Fruit fly (Drosophila melanogaster) whole organism, embryonic: Measurements from ENCODE around the gene sit.
A peak's percentile ranks its signal among the peaks of the same experiment; 100 is the strongest.

Source experiments
- Atf6 ChIP-seq: fragments of 200-800 bp; sonication (Bioruptor generic); IDR thresholded peaks from 2 replicates; pipeline ENCODE4 v1.3.6; 2022; ENCODE audit warnings: missing biosample characterization, missing genetic modification characterization
- Blimp-1 ChIP-seq: fragments of 200-800 bp; sonication (Bioruptor generic); optimal IDR thresholded peaks from 3 replicates; lab custom pipeline; 2018; ENCODE audit warnings: missing biosample characterization, missing genetic modification characterization, mild to moderate bottlenecking, moderate library complexity, missing genetic modification reagents
- BtbVII ChIP-seq: fragments of 200-800 bp; sonication (Bioruptor generic); optimal IDR thresholded peaks from 3 replicates; lab custom pipeline; 2017; ENCODE audit warnings: missing biosample characterization, mild to moderate bottlenecking, missing genetic modification characterization
- CG10366 ChIP-seq: fragments of 200-800 bp; sonication (Bioruptor generic); IDR thresholded peaks from 2 replicates; pipeline ENCODE4 v1.3.6; 2022; ENCODE audit warnings: missing biosample characterization, missing genetic modification characterization
- CG12236 ChIP-seq: fragments of 200-800 bp; sonication (Bioruptor generic); optimal IDR thresholded peaks from 2 replicates; lab custom pipeline; 2016; ENCODE audit warnings: missing biosample characterization, missing genetic modification characterization
- CG12769 ChIP-seq: fragments of 200-800 bp; sonication (Bioruptor generic); optimal IDR thresholded peaks from 2 replicates; lab custom pipeline; 2019; ENCODE audit warnings: missing biosample characterization, mild to moderate bottlenecking, missing genetic modification characterization, moderate library complexity
- CG13296 ChIP-seq: fragments of 200-800 bp; sonication (Bioruptor generic); optimal IDR thresholded peaks from 3 replicates; lab custom pipeline; 2018; ENCODE audit warnings: missing biosample characterization, mild to moderate bottlenecking, missing genetic modification characterization
- CG13624 ChIP-seq: fragments of 200-800 bp; sonication (Bioruptor generic); optimal IDR thresholded peaks from 2 replicates; lab custom pipeline; 2016; ENCODE audit warnings: missing biosample characterization, missing genetic modification characterization
- CG13775 ChIP-seq: fragments of 200-800 bp; sonication (Bioruptor generic); optimal IDR thresholded peaks from 3 replicates; lab custom pipeline; 2017; ENCODE audit warnings: missing biosample characterization, mild to moderate bottlenecking, missing genetic modification characterization
- CG15479 ChIP-seq: fragments of 200-800 bp; sonication (Bioruptor generic); optimal IDR thresholded peaks from 3 replicates; lab custom pipeline; 2019; ENCODE audit warnings: missing biosample characterization, mild to moderate bottlenecking, missing genetic modification characterization, moderate library complexity
- CG1602 ChIP-seq: fragments of 200-800 bp; sonication (Bioruptor generic); optimal IDR thresholded peaks from 3 replicates; lab custom pipeline; 2016; ENCODE audit warnings: missing biosample characterization, missing genetic modification characterization
- CG16863 ChIP-seq: fragments of 200-800 bp; sonication (Bioruptor generic); optimal IDR thresholded peaks from 3 replicates; lab custom pipeline; 2016; ENCODE audit warnings: missing biosample characterization, missing genetic modification characterization
- CG17385 ChIP-seq: fragments of 200-800 bp; sonication (Bioruptor generic); optimal IDR thresholded peaks from 3 replicates; lab custom pipeline; 2018; ENCODE audit warnings: missing biosample characterization, mild to moderate bottlenecking, missing genetic modification characterization
- CG1792 ChIP-seq: fragments of 200-800 bp; sonication (Bioruptor generic); optimal IDR thresholded peaks from 2 replicates; lab custom pipeline; 2016; ENCODE audit warnings: missing biosample characterization, missing genetic modification characterization
- CG18011 ChIP-seq: fragments of 200-800 bp; sonication (Bioruptor generic); optimal IDR thresholded peaks from 2 replicates; lab custom pipeline; 2017; ENCODE audit warnings: missing biosample characterization, missing genetic modification characterization, mild to moderate bottlenecking, moderate library complexity, missing genotype
- CG2678 ChIP-seq: fragments of 200-800 bp; sonication (Bioruptor generic); optimal IDR thresholded peaks from 3 replicates; lab custom pipeline; 2019; ENCODE audit warnings: missing biosample characterization, mild to moderate bottlenecking, missing genetic modification characterization, moderate library complexity
- CG3065 ChIP-seq: fragments of 200-800 bp; sonication (Bioruptor generic); optimal IDR thresholded peaks from 2 replicates; lab custom pipeline; 2016; ENCODE audit warnings: missing biosample characterization, missing genetic modification characterization
- CG34376 ChIP-seq: fragments of 200-800 bp; sonication (Bioruptor generic); optimal IDR thresholded peaks from 2 replicates; lab custom pipeline; 2018; ENCODE audit warnings: missing biosample characterization, mild to moderate bottlenecking, missing genetic modification characterization
- CG43689 ChIP-seq: fragments of 200-800 bp; sonication (Bioruptor generic); IDR thresholded peaks from 2 replicates; pipeline ENCODE4 v1.3.6; 2022; ENCODE audit warnings: missing biosample characterization, missing genetic modification characterization
- CG4617 ChIP-seq: fragments of 200-800 bp; sonication (Bioruptor generic); optimal IDR thresholded peaks from 3 replicates; lab custom pipeline; 2016; ENCODE audit warnings: missing biosample characterization, missing genetic modification characterization, borderline replicate concordance
- CG4707 ChIP-seq: fragments of 200-800 bp; sonication (Bioruptor generic); optimal IDR thresholded peaks from 2 replicates; lab custom pipeline; 2018; ENCODE audit warnings: missing biosample characterization, mild to moderate bottlenecking, missing genetic modification characterization, moderate library complexity
- CG6689 ChIP-seq: fragments of 200-800 bp; sonication (Bioruptor generic); IDR thresholded peaks from 2 replicates; pipeline ENCODE4 v1.3.6; 2022; ENCODE audit warnings: missing biosample characterization, missing genetic modification characterization
- CG7372 ChIP-seq: fragments of 200-800 bp; sonication (Bioruptor generic); IDR thresholded peaks from 2 replicates; pipeline ENCODE4 v1.3.6; 2022; ENCODE audit warnings: missing biosample characterization, missing genetic modification characterization
- CG7556 ChIP-seq: fragments of 200-800 bp; sonication (Bioruptor generic); optimal IDR thresholded peaks from 2 replicates; lab custom pipeline; 2017; ENCODE audit warnings: missing biosample characterization, mild to moderate bottlenecking, missing genetic modification characterization
- CG8944 ChIP-seq: fragments of 200-800 bp; sonication (Bioruptor generic); optimal IDR thresholded peaks from 3 replicates; lab custom pipeline; 2016; ENCODE audit warnings: missing biosample characterization, missing genetic modification characterization
- CG9727 ChIP-seq: fragments of 200-800 bp; sonication (Bioruptor generic); optimal IDR thresholded peaks from 3 replicates; lab custom pipeline; 2017; ENCODE audit warnings: missing biosample characterization, mild to moderate bottlenecking, missing genetic modification characterization
- CG9876 ChIP-seq: fragments of 200-800 bp; sonication (Bioruptor generic); optimal IDR thresholded peaks from 2 replicates; lab custom pipeline; 2016; ENCODE audit warnings: missing biosample characterization, missing genetic modification characterization
- CG9932 ChIP-seq: fragments of 200-800 bp; sonication (Bioruptor generic); IDR thresholded peaks from 2 replicates; pipeline ENCODE4 v1.3.6; 2022; ENCODE audit warnings: missing biosample characterization, missing genetic modification characterization
- D ChIP-seq, 2 experiments: fragments of 200-800 bp in 1 of 2; fragments of >200 bp in 1 of 2; sonication (Bioruptor generic) in 1 of 2; optimal IDR thresholded peaks; 2 replicates in 1 of 2; 3 replicates in 1 of 2; lab custom pipeline; 2017; ENCODE audit warnings: mild to moderate bottlenecking in 1 of 2, missing biosample characterization in 1 of 2, missing genetic modification characterization in 1 of 2, missing genetic modification reagents in 1 of 2
- MBD-R2 ChIP-seq: fragments of 200-800 bp; sonication (Bioruptor generic); IDR thresholded peaks from 2 replicates; pipeline ENCODE4 v1.3.6; 2022; ENCODE audit warnings: missing biosample characterization, missing genetic modification characterization
- Med ChIP-seq: fragments of 200-800 bp; sonication (Bioruptor generic); peaks from one replicate; lab custom pipeline; 2016; ENCODE audit warnings: missing biosample characterization, missing genetic modification characterization, mild to moderate bottlenecking, inconsistent platforms, moderate library complexity
- Nf-YA ChIP-seq: fragments of 200-800 bp; sonication (Bioruptor generic); IDR thresholded peaks from 2 replicates; pipeline ENCODE4 v1.3.6; 2022; ENCODE audit warnings: missing biosample characterization, missing genetic modification characterization
- PHDP ChIP-seq: fragments of 200-800 bp; sonication (Bioruptor generic); optimal IDR thresholded peaks from 3 replicates; lab custom pipeline; 2018; ENCODE audit warnings: missing biosample characterization, mild to moderate bottlenecking, missing genetic modification characterization, moderate library complexity
- Side ChIP-seq: fragments of 200-800 bp; sonication (Bioruptor generic); optimal IDR thresholded peaks from 2 replicates; lab custom pipeline; 2016; ENCODE audit warnings: missing biosample characterization, missing genetic modification characterization
- Sox100B ChIP-seq: fragments of 200-800 bp; sonication (Bioruptor generic); optimal IDR thresholded peaks from 3 replicates; lab custom pipeline; 2018; ENCODE audit warnings: missing biosample characterization, mild to moderate bottlenecking, missing genetic modification characterization
- Xbp1 ChIP-seq: fragments of 200-800 bp; sonication (Bioruptor generic); optimal IDR thresholded peaks from 3 replicates; lab custom pipeline; 2016; ENCODE audit warnings: missing biosample characterization, mild to moderate bottlenecking, missing genetic modification characterization
- Xrp1 ChIP-seq: fragments of 200-800 bp; sonication (Bioruptor generic); IDR thresholded peaks from 2 replicates; pipeline ENCODE4 v1.3.6; 2022; ENCODE audit warnings: missing biosample characterization, missing genetic modification characterization
- aop ChIP-seq: fragments of 200-800 bp; sonication (Bioruptor generic); IDR thresholded peaks from 2 replicates; pipeline ENCODE4 v1.3.6; 2022; ENCODE audit warnings: missing biosample characterization, missing genetic modification characterization
- ara ChIP-seq: fragments of 200-800 bp; sonication (Bioruptor generic); IDR thresholded peaks from 2 replicates; pipeline ENCODE4 v1.3.6; 2022; ENCODE audit warnings: missing biosample characterization, missing genetic modification characterization
- crol ChIP-seq: fragments of 200-800 bp; sonication (Bioruptor generic); IDR thresholded peaks from 2 replicates; pipeline ENCODE4 v1.3.6; 2022; ENCODE audit warnings: missing biosample characterization, missing genetic modification characterization
- cwo ChIP-seq: fragments of 200-800 bp; sonication (Bioruptor generic); optimal IDR thresholded peaks from 3 replicates; lab custom pipeline; 2017; ENCODE audit warnings: missing biosample characterization, missing genetic modification characterization, mild to moderate bottlenecking, moderate library complexity, missing genetic modification reagents
- fd64A ChIP-seq: fragments of 200-800 bp; sonication (Bioruptor generic); optimal IDR thresholded peaks from 3 replicates; lab custom pipeline; 2018; ENCODE audit warnings: missing biosample characterization, mild to moderate bottlenecking, missing genetic modification characterization
- gcm2 ChIP-seq: fragments of 200-800 bp; sonication (Bioruptor generic); optimal IDR thresholded peaks from 2 replicates; lab custom pipeline; 2016; ENCODE audit warnings: missing biosample characterization, missing genetic modification characterization
- ken ChIP-seq: fragments of 200-800 bp; sonication (Bioruptor generic); IDR thresholded peaks from 3 replicates; pipeline ENCODE4 v1.3.6; 2022; ENCODE audit warnings: missing biosample characterization, missing genetic modification characterization
- kni ChIP-seq: fragments of 200-800 bp; sonication (Bioruptor generic); optimal IDR thresholded peaks from 3 replicates; lab custom pipeline; 2017; ENCODE audit warnings: mild to moderate bottlenecking, missing biosample characterization, missing genetic modification reagents, missing genetic modification characterization
- mld ChIP-seq: fragments of 200-800 bp; sonication (Bioruptor generic); IDR thresholded peaks from 3 replicates; pipeline ENCODE4 v1.3.6; 2022; ENCODE audit warnings: missing biosample characterization, missing genetic modification characterization; ENCODE audit not compliant: partially characterized antibody
- p53 ChIP-seq: fragments of 200-800 bp; sonication (Bioruptor generic); optimal IDR thresholded peaks from 2 replicates; lab custom pipeline; 2016; ENCODE audit warnings: missing biosample characterization, missing genetic modification characterization
- peb ChIP-seq: fragments of 200-800 bp; sonication (Bioruptor generic); IDR thresholded peaks from 2 replicates; pipeline ENCODE4 v1.3.6; 2022; ENCODE audit warnings: missing biosample characterization, missing genetic modification characterization
- schlank ChIP-seq: fragments of 200-800 bp; sonication (Bioruptor generic); optimal IDR thresholded peaks from 2 replicates; lab custom pipeline; 2018; ENCODE audit warnings: missing biosample characterization, mild to moderate bottlenecking, missing genetic modification characterization
- seq ChIP-seq: fragments of 200-800 bp; sonication (Bioruptor generic); IDR thresholded peaks from 2 replicates; pipeline ENCODE4 v1.3.6; 2022; ENCODE audit warnings: missing biosample characterization, missing genetic modification characterization
- slp2 ChIP-seq: fragments of 200-800 bp; sonication (Bioruptor generic); optimal IDR thresholded peaks from 2 replicates; lab custom pipeline; 2016; ENCODE audit warnings: missing biosample characterization, missing genetic modification characterization
- stwl ChIP-seq: fragments of 200-800 bp; sonication (Bioruptor generic); optimal IDR thresholded peaks from 3 replicates; lab custom pipeline; 2018; ENCODE audit warnings: missing biosample characterization, mild to moderate bottlenecking, missing genetic modification characterization, moderate library complexity

Gene sit

DNA sequence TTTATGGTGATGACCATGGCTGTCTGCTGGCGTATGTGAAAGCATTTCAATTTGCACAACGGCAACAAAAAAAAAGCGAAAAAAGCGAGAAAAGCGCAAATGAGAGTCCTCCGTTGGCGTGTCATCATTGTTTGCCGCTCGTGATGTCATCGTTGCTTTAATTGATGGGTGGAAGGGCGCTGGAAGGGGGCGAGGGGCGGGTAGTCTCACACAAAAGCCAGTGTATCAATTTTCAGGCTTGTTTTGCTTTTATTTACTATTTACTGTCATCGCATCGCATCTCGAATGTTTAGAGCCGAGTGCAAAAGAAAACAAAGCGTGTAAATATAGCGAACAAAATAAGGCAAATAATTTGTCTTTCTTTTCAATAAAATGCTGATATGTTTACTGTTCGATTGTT lies 26.9 kb upstream of the sit start (continued):
- no peak for TF ChIP-seq CG17385 (GFP tag; lab: Kevin White, UChicago)
- TF ChIP-seq CG13296 (GFP tag; lab: Kevin White, UChicago): peak; percentile 1
- TF ChIP-seq CG13624 (GFP tag; lab: Kevin White, UChicago): no peak
- TF ChIP-seq Sox100B (GFP tag; lab: Kevin White, UChicago): no peak
- TF ChIP-seq CG10366 (GFP tag; lab: Robert Waterston, UW): no peak
- no peak for TF ChIP-seq CG9876
- peak; percentile 69 for TF ChIP-seq Blimp-1 (GFP tag; lab: Kevin White, UChicago)
- TF ChIP-seq gcm2 (GFP tag; lab: Kevin White, UChicago): no peak
- no peak for TF ChIP-seq CG8944 (GFP tag; lab: Kevin White, UChicago)
- TF ChIP-seq CG18011: no peak
- peak; percentile 7 for TF ChIP-seq CG12236
- TF ChIP-seq Side (GFP tag; lab: Kevin White, UChicago): no peak
- TF ChIP-seq Atf6 (GFP tag; lab: Robert Waterston, UW): no peak
- no peak for TF ChIP-seq Nf-YA
- TF ChIP-seq seq (GFP tag; lab: Robert Waterston, UW): peak; percentile 16; the same call in 1 of the 2 replicates
- TF ChIP-seq fd64A: peak; percentile 67
- TF ChIP-seq Xbp1 (GFP tag; lab: Kevin White, UChicago): no peak
- TF ChIP-seq CG13775: no peak
- TF ChIP-seq CG34376 (GFP tag; lab: Kevin White, UChicago): no peak
- no peak for TF ChIP-seq stwl (tag; lab: Kevin White, UChicago)
- no peak for TF ChIP-seq peb (GFP tag; lab: Robert Waterston, UW)
- TF ChIP-seq Xrp1 (GFP tag; lab: Robert Waterston, UW): peak; percentile 51
- TF ChIP-seq ara (GFP tag; lab: Robert Waterston, UW): no peak
- TF ChIP-seq CG1602 (GFP tag; lab: Kevin White, UChicago): no peak
- peak; percentile 15 for TF ChIP-seq CG7556 (GFP tag; lab: Kevin White, UChicago)
- no peak for TF ChIP-seq CG1792 (GFP tag; lab: Kevin White, UChicago)
- TF ChIP-seq slp2 (GFP tag; lab: Kevin White, UChicago): no peak
- TF ChIP-seq BtbVII (GFP tag; lab: Kevin White, UChicago): peak; percentile 20
- TF ChIP-seq CG4707: peak; percentile 22
- TF ChIP-seq D (optimal IDR thresholded peaks at IDR 0.05; lab: Kevin White, UChicago): no peak
- peak; percentile 56 for TF ChIP-seq D (GFP tag; optimal IDR thresholded peaks at IDR 0.05; lab: Kevin White, UChicago)
- no peak for TF ChIP-seq kni (GFP tag; lab: Kevin White, UChicago)
- TF ChIP-seq schlank (tag; lab: Kevin White, UChicago): no peak
- no peak for TF ChIP-seq CG9932
- TF ChIP-seq CG43689 (GFP tag; lab: Robert Waterston, UW): no peak
- TF ChIP-seq MBD-R2 (GFP tag; lab: Robert Waterston, UW): no peak
- no peak for TF ChIP-seq CG9727 (GFP tag; lab: Kevin White, UChicago)
- TF ChIP-seq mld (GFP tag; lab: Robert Waterston, UW): no peak
- no peak for TF ChIP-seq CG6689
- no peak for TF ChIP-seq CG7372 (GFP tag; lab: Robert Waterston, UW)
- peak; percentile 72 for TF ChIP-seq PHDP
- TF ChIP-seq ken (GFP tag; lab: Robert Waterston, UW): no peak
- TF ChIP-seq CG4617 (GFP tag; lab: Kevin White, UChicago): no peak
- TF ChIP-seq CG12769: no peak
- TF ChIP-seq CG16863 (GFP tag; lab: Kevin White, UChicago): no peak
- no peak for TF ChIP-seq aop
- peak; percentile 65 for TF ChIP-seq CG2678 (tag; lab: Kevin White, UChicago)
- no peak for TF ChIP-seq cwo
- no peak for TF ChIP-seq CG15479 (GFP tag; lab: Kevin White, UChicago)
- no peak for TF ChIP-seq CG3065 (GFP tag; lab: Kevin White, UChicago)
- TF ChIP-seq crol (GFP tag; lab: Robert Waterston, UW): peak; percentile 51
- TF ChIP-seq p53 (GFP tag; lab: Kevin White, UChicago): no peak
- TF ChIP-seq Med (GFP tag; lab: Kevin White, UChicago): peak; percentile 65
